Worm (Caenorhabditis elegans): ENCODE data around the gene let-23.

ce11 chrII:9158029-9158428 lies 39.3 kb upstream of the let-23 start, which contains the start of gene oac-54:
- TF ChIP-seq cebp-1 (GFP tag; IDR thresholded peaks at IDR 0.05): no peak
- no peak for TF ChIP-seq cebp-1 (tag; optimal IDR thresholded peaks at IDR 0.05)
- no peak for TF ChIP-seq madf-8 (GFP tag; conservative IDR thresholded peaks at IDR 0.05)
- TF ChIP-seq D2030.7 (GFP tag; IDR thresholded peaks at IDR 0.05): no peak
- no peak for TF ChIP-seq lin-40 (tag; optimal IDR thresholded peaks at IDR 0.05)
- no peak for TF ChIP-seq madf-10 (tag; optimal IDR thresholded peaks at IDR 0.05)
- no peak for TF ChIP-seq dox-1 (GFP tag; IDR thresholded peaks at IDR 0.05)
- no peak for TF ChIP-seq gei-17 (GFP tag; optimal IDR thresholded peaks at IDR 0.05)

Measured in whole organism, young adult.